Fruit fly (Drosophila melanogaster) whole organism, wandering third instar larva: ENCODE results near the gene fog.
A peak's percentile ranks its signal among the peaks of the same experiment; 100 is the strongest.

ENCODE experiments used
- Abd-B ChIP-seq: fragments of >200 bp; optimal IDR thresholded peaks from 2 replicates; lab custom pipeline; 2017; ENCODE audit warnings: missing biosample characterization, missing genetic modification characterization
- HLH106 ChIP-seq: fragments of 200-800 bp; optimal IDR thresholded peaks from 3 replicates; lab custom pipeline; 2019; ENCODE audit warnings: missing biosample characterization, mild to moderate bottlenecking, missing genetic modification characterization, moderate library complexity
- Hr83 ChIP-seq: fragments of 200-300 bp; sonication (Bioruptor generic); optimal IDR thresholded peaks from 2 replicates; lab custom pipeline; 2016; ENCODE audit warnings: missing biosample characterization, mild to moderate bottlenecking, missing genetic modification characterization, moderate library complexity; ENCODE audit not compliant: poor library complexity, severe bottlenecking
- Myc ChIP-seq: fragments of >200 bp; optimal IDR thresholded peaks from 2 replicates; lab custom pipeline; 2017
- OdsH ChIP-seq: fragments of 200-800 bp; sonication (Bioruptor generic); optimal IDR thresholded peaks from 2 replicates; lab custom pipeline; 2016; ENCODE audit warnings: missing biosample characterization, mild to moderate bottlenecking, missing genetic modification characterization
- Sp1 ChIP-seq: fragments of 200-800 bp; sonication (Bioruptor generic); optimal IDR thresholded peaks from 3 replicates; lab custom pipeline; 2019; ENCODE audit warnings: missing biosample characterization, mild to moderate bottlenecking, missing genetic modification characterization, moderate library complexity
- dmrt93B ChIP-seq: fragments of 200-800 bp; sonication (Bioruptor generic); optimal IDR thresholded peaks from 2 replicates; lab custom pipeline; 2018; ENCODE audit warnings: missing biosample characterization, mild to moderate bottlenecking, missing genetic modification characterization
- ey ChIP-seq: fragments of 200-800 bp; sonication (Bioruptor generic); optimal IDR thresholded peaks from 2 replicates; lab custom pipeline; 2016; ENCODE audit warnings: missing biosample characterization, missing genetic modification characterization
- foxo ChIP-seq, 2 experiments: fragments of 200-800 bp; sonication (Bioruptor generic); optimal IDR thresholded peaks; 2 replicates in 1 of 2; 3 replicates in 1 of 2; lab custom pipeline; 2016 to 2017; ENCODE audit warnings: missing biosample characterization in 2 of 2, missing genetic modification characterization in 2 of 2
- psq ChIP-seq: fragments of 200-800 bp; sonication (Bioruptor generic); optimal IDR thresholded peaks from 3 replicates; lab custom pipeline; 2017; ENCODE audit warnings: missing biosample characterization, mild to moderate bottlenecking, missing genetic modification characterization, moderate library complexity
- sv ChIP-seq: fragments of 200-800 bp; sonication (Bioruptor generic); optimal IDR thresholded peaks from 3 replicates; lab custom pipeline; 2016; ENCODE audit warnings: missing biosample characterization, missing genetic modification characterization
- tai ChIP-seq: sonication (Bioruptor generic); optimal IDR thresholded peaks from 2 replicates; lab custom pipeline; 2016; ENCODE audit warnings: missing biosample characterization, missing genetic modification characterization

- TF ChIP-seq OdsH (GFP tag; lab: Kevin White, UChicago) = peak; percentile 7
- no peak for TF ChIP-seq sv (GFP tag; lab: Kevin White, UChicago)
- TF ChIP-seq Hr83 (GFP tag; lab: Kevin White, UChicago) = no peak
- no peak for TF ChIP-seq dmrt93B (GFP tag; lab: Kevin White, UChicago)
- peak in 1 of 2 experiments; percentile 34 for TF ChIP-seq foxo (GFP tag; optimal IDR thresholded peaks at IDR 0.05; lab: Kevin White, UChicago)
- TF ChIP-seq HLH106 (tag; lab: Kevin White, UChicago) = peak; percentile 40
- no peak for TF ChIP-seq tai (GFP tag; lab: Kevin White, UChicago)
- TF ChIP-seq psq (GFP tag; lab: Kevin White, UChicago) = no peak
- no peak for TF ChIP-seq Abd-B (GFP tag; lab: Kevin White, UChicago)
- no peak for TF ChIP-seq Sp1 (GFP tag; lab: Kevin White, UChicago)
- peak; percentile 2 for TF ChIP-seq ey (GFP tag; lab: Kevin White, UChicago)
- TF ChIP-seq Myc (lab: Kevin White, UChicago) = no peak
Observed at dm6 chrX:22846393-22846792, 8.6 kb downstream of the fog start.
